Worm (Caenorhabditis elegans): ENCODE measurements around the gene T21C9.13.

T21C9.13 gene

ce11 chrV:10581837-10582300, 15.2 kb upstream of the T21C9.13 start, which contains the start of gene T21C9.6:
Gene T21C9.6, plus strand, starts transcription at chrV:10581887.
- TF ChIP-seq hlh-1 (tag; optimal IDR thresholded peaks at IDR 0.05) (no peak), unc-39 (tag; optimal IDR thresholded peaks at IDR 0.05) (no peak), drap-1 (GFP tag; optimal IDR thresholded peaks at IDR 0.05) (no peak), tbx-8 (GFP tag; optimal IDR thresholded peaks at IDR 0.05) (no peak), unc-120 (tag; optimal IDR thresholded peaks at IDR 0.05; ENCODE audit: poor library complexity, severe bottlenecking) (no peak), mls-2 (tag; optimal IDR thresholded peaks at IDR 0.05) (no peak), lsy-2 (tag; optimal IDR thresholded peaks at IDR 0.05) (no peak), flh-1 (GFP tag; optimal IDR thresholded peaks at IDR 0.05) (no peak), lin-13 (tag; optimal IDR thresholded peaks at IDR 0.05) (no peak), pha-4 (tag; optimal IDR thresholded peaks at IDR 0.05) (no peak), ham-2 (GFP tag; optimal IDR thresholded peaks at IDR 0.05) (no peak)

- TF ChIP-seq lsy-2 (tag; optimal IDR thresholded peaks at IDR 0.05) (no peak), ceh-83 (GFP tag; optimal IDR thresholded peaks at IDR 0.05) (no peak), nhr-12 (tag; optimal IDR thresholded peaks at IDR 0.05) (no peak), ces-1 (GFP tag; optimal IDR thresholded peaks at IDR 0.05) (no peak), bed-3 (GFP tag; optimal IDR thresholded peaks at IDR 0.05) (no peak), ceh-43 (GFP tag; optimal IDR thresholded peaks at IDR 0.05) (no peak), M03D4.4 (tag; optimal IDR thresholded peaks at IDR 0.05) (no peak), tbx-8 (GFP tag; optimal IDR thresholded peaks at IDR 0.05) (no peak), unc-39 (tag; optimal IDR thresholded peaks at IDR 0.05) (no peak), nhr-28 (tag; optimal IDR thresholded peaks at IDR 0.05) (no peak)
These were observed 8.4 kb upstream of the T21C9.13 start, which contains the start of gene srg-32 for ce11 chrV:10588694-10589093. Gene srg-32, minus strand, starts transcription at chrV:10588794.

DNA sequence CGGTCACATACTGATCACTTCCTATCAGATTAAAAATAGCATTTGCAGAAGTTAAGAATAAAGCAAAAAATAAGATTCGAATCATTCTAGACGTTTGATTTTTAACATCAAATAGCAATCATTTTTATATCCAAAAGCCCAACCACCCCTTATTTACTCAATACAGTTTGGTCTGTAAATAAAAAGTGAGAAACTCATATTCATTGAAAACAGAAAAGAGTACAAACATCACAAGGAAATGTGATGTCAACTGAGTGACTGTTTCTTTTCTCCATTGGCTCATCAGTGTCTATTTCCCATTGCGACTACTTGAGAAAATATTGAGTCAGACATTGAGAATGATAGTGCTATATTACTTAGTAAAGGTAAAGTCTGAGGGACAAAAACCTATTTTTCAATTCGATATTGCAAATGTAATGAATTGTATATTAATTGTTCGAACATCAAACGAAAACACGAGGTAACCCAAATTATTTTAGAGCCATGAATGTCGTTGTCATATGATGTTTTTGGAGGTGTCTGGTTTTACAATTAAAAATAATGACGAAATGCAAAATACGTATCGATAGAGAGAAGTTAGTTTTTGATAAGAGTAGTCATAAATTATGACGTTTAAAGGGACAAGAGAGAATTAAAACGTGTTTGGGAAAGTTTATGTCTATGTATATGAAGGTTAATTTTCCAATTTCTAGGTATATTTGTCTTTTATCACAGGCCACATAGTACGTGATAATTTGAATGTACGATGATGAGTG, 7.1 kb upstream of the T21C9.13 start, which contains the start of gene ttr-23:
Gene ttr-23, minus strand, starts transcription at position 87 of the 755 bp plus-strand sequence.
- no peak for TF ChIP-seq ztf-11 (tag; optimal IDR thresholded peaks at IDR 0.05)
- TF ChIP-seq M03D4.4 (tag; optimal IDR thresholded peaks at IDR 0.05), result no peak
- no peak for TF ChIP-seq nhr-76 (tag; optimal IDR thresholded peaks at IDR 0.05)
- TF ChIP-seq ces-1 (GFP tag; optimal IDR thresholded peaks at IDR 0.05), result no peak
- no peak for TF ChIP-seq elt-3 (tag; optimal IDR thresholded peaks at IDR 0.05)
- TF ChIP-seq nhr-237 (tag; optimal IDR thresholded peaks at IDR 0.05), result no peak
- no peak for TF ChIP-seq hlh-1 (tag; optimal IDR thresholded peaks at IDR 0.05)
- no peak for TF ChIP-seq unc-62 (GFP tag; optimal IDR thresholded peaks at IDR 0.05)
- TF ChIP-seq mls-2 (tag; optimal IDR thresholded peaks at IDR 0.05), result no peak
- no peak for TF ChIP-seq snpc-4 (tag; optimal IDR thresholded peaks at IDR 0.05)
- TF ChIP-seq lin-32 (GFP tag; optimal IDR thresholded peaks at IDR 0.05), result no peak
- TF ChIP-seq nhr-2 (tag; optimal IDR thresholded peaks at IDR 0.05), result no peak
- TF ChIP-seq lsy-2 (tag; optimal IDR thresholded peaks at IDR 0.05), result no peak
- no peak for TF ChIP-seq sem-2 (GFP tag; optimal IDR thresholded peaks at IDR 0.05)
- no peak for TF ChIP-seq tbx-8 (GFP tag; optimal IDR thresholded peaks at IDR 0.05)
- TF ChIP-seq drap-1 (GFP tag; optimal IDR thresholded peaks at IDR 0.05), result no peak
- TF ChIP-seq nhr-28 (tag; optimal IDR thresholded peaks at IDR 0.05), result no peak
- no peak for TF ChIP-seq elt-1 (tag; optimal IDR thresholded peaks at IDR 0.05; ENCODE audit: borderline replicate concordance, insufficient read depth)
- TF ChIP-seq nhr-12 (tag; optimal IDR thresholded peaks at IDR 0.05), result no peak
- no peak for TF ChIP-seq mab-5 (tag; optimal IDR thresholded peaks at IDR 0.05)

DNA sequence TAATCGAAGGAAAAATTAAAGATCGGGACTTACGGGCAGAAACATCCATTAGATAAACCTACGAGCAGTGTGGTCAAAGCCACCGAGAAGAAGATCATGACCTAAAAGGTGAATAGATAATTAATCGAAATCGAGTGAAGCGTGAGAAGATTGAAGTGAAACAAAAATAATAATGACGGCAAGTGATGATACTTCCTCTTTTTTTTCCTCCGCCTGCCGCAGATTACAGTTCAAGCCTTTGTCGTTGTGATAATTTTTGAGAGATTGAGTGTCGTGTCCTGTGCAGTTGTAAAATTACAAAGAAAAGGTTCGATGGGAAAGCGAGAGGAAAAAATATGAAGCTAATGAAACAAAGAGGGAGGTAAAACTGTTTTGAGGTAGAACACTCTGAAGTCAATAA, 4.6 kb upstream of the T21C9.13 start, which contains the start of gene T21C9.9:
Gene T21C9.9, minus strand, starts transcription at position 101 of the 400 bp plus-strand sequence.
- TF ChIP-seq elt-3 (tag; optimal IDR thresholded peaks at IDR 0.05) (no peak), flh-1 (GFP tag; optimal IDR thresholded peaks at IDR 0.05) (no peak), mls-2 (tag; optimal IDR thresholded peaks at IDR 0.05) (no peak), ceh-39 (tag; optimal IDR thresholded peaks at IDR 0.05) (no peak), nhr-28 (tag; optimal IDR thresholded peaks at IDR 0.05) (no peak), lsy-2 (tag; optimal IDR thresholded peaks at IDR 0.05) (no peak), pha-4 (tag; optimal IDR thresholded peaks at IDR 0.05) (no peak), unc-62 (GFP tag; optimal IDR thresholded peaks at IDR 0.05) (no peak), tbx-8 (GFP tag; optimal IDR thresholded peaks at IDR 0.05) (no peak), zip-8 (tag; optimal IDR thresholded peaks at IDR 0.05) (no peak), mep-1 (tag; optimal IDR thresholded peaks at IDR 0.05) (no peak)

All from whole organism, mixed stage, embryonic.